Fruit fly (Drosophila melanogaster) whole organism, wandering third instar larva: ENCODE data around the gene dhd.

Experiments
- CG9705 ChIP-seq: fragments of 200-800 bp; sonication (Bioruptor generic); optimal IDR thresholded peaks from 2 replicates; lab custom pipeline; 2018; ENCODE audit warnings: missing biosample characterization, mild to moderate bottlenecking, missing genetic modification characterization
- Hr83 ChIP-seq: fragments of 200-300 bp; sonication (Bioruptor generic); optimal IDR thresholded peaks from 2 replicates; lab custom pipeline; 2016; ENCODE audit warnings: missing biosample characterization, mild to moderate bottlenecking, missing genetic modification characterization, moderate library complexity; ENCODE audit not compliant: poor library complexity, severe bottlenecking
- brk ChIP-seq: fragments of 200-800 bp; sonication (Bioruptor generic); optimal IDR thresholded peaks from 2 replicates; lab custom pipeline; 2016; ENCODE audit warnings: missing biosample characterization, mild to moderate bottlenecking, missing genetic modification characterization
- h ChIP-seq: fragments of 200-800 bp; sonication (Bioruptor generic); optimal IDR thresholded peaks from 3 replicates; lab custom pipeline; 2016; ENCODE audit warnings: missing biosample characterization, mild to moderate bottlenecking, missing genetic modification characterization

- TF ChIP-seq Hr83 (GFP tag; lab: Kevin White, UChicago) (no peak), h (GFP tag; lab: Kevin White, UChicago) (no peak), CG9705 (GFP tag; lab: Kevin White, UChicago) (no peak), brk (GFP tag; lab: Kevin White, UChicago) (no peak)
These were observed 18.8 kb upstream of the dhd start for dm6 chrX:5293141-5293540.
